Worm (Caenorhabditis elegans) whole organism, L2 larva: ENCODE results near the gene dap-3.
A peak's percentile ranks its signal among the peaks of the same experiment; 100 is the strongest.

ENCODE experiments used
- C34F6.9 ChIP-seq: fragments of 150-350 bp; optimal IDR thresholded peaks from 2 replicates; lab custom pipeline; 2014; ENCODE audit warnings: missing biosample characterization, missing genetic modification characterization
- F13H6.1 ChIP-seq: sonication (generic microtip); optimal IDR thresholded peaks from 2 replicates; lab custom pipeline; 2016; ENCODE audit warnings: missing genetic modification characterization, missing compliant biosample characterization
- R02D3.7 ChIP-seq: fragments of 150-350 bp; optimal IDR thresholded peaks from 2 replicates; lab custom pipeline; 2014; ENCODE audit warnings: missing biosample characterization, missing genetic modification characterization
- Y55F3AM.14 ChIP-seq: fragments of 200-800 bp; sonication (Bioruptor generic); optimal IDR thresholded peaks from 2 replicates; lab custom pipeline; 2018; ENCODE audit warnings: mild to moderate bottlenecking, missing genetic modification characterization, missing compliant biosample characterization
- ZK546.5 ChIP-seq: sonication (generic microtip); optimal IDR thresholded peaks from 2 replicates; lab custom pipeline; 2017; ENCODE audit warnings: missing biosample characterization, missing genetic modification characterization
- alr-1 ChIP-seq: fragments of 150-350 bp; optimal IDR thresholded peaks from 2 replicates; lab custom pipeline; 2014; ENCODE audit warnings: missing biosample characterization, missing genetic modification characterization
- aly-2 ChIP-seq: fragments of 150-350 bp; optimal IDR thresholded peaks from 2 replicates; lab custom pipeline; 2014; ENCODE audit warnings: missing biosample characterization, missing genetic modification characterization
- ama-1 ChIP-seq: fragments of 150-350 bp; optimal IDR thresholded peaks from 2 replicates; lab custom pipeline; 2018; ENCODE audit warnings: inconsistent platforms
- blmp-1 ChIP-seq: sonication (generic microtip); optimal IDR thresholded peaks from 2 replicates; lab custom pipeline; 2017; ENCODE audit warnings: missing genetic modification characterization, mild to moderate bottlenecking, missing compliant biosample characterization, antibody characterized with exemption, moderate library complexity; ENCODE audit not compliant: insufficient read depth
- ceh-16 ChIP-seq: fragments of 150-350 bp; optimal IDR thresholded peaks from 2 replicates; lab custom pipeline; 2014; ENCODE audit warnings: missing biosample characterization, missing genetic modification characterization
- ceh-82 ChIP-seq: fragments of 150-350 bp; optimal IDR thresholded peaks from 2 replicates; lab custom pipeline; 2014; ENCODE audit warnings: missing biosample characterization, missing genetic modification characterization
- crh-2 ChIP-seq: sonication (generic microtip); optimal IDR thresholded peaks from 2 replicates; lab custom pipeline; 2017; ENCODE audit warnings: missing biosample characterization, missing genetic modification characterization
- egl-27 ChIP-seq: sonication (generic microtip); optimal IDR thresholded peaks from 3 replicates; lab custom pipeline; 2017; ENCODE audit warnings: missing biosample characterization, missing genetic modification reagents, missing genetic modification characterization
- fos-1 ChIP-seq: fragments of 150-350 bp; optimal IDR thresholded peaks from 2 replicates; lab custom pipeline; 2014; ENCODE audit warnings: missing biosample characterization, missing genetic modification characterization
- gmeb-1 ChIP-seq: fragments of 150-350 bp; optimal IDR thresholded peaks from 2 replicates; lab custom pipeline; 2014; ENCODE audit warnings: missing biosample characterization, missing genetic modification characterization
- lin-11 ChIP-seq: fragments of 150-350 bp; sonication (generic microtip); optimal IDR thresholded peaks from 2 replicates; lab custom pipeline; 2014; ENCODE audit warnings: missing biosample characterization, missing genetic modification characterization, inconsistent platforms, mixed read lengths
- lin-13 ChIP-seq: fragments of 150-350 bp; optimal IDR thresholded peaks from 2 replicates; lab custom pipeline; 2014; ENCODE audit warnings: missing biosample characterization, missing genetic modification reagents, missing genetic modification characterization
- lin-39 ChIP-seq: fragments of 150-350 bp; optimal IDR thresholded peaks from 2 replicates; lab custom pipeline; 2014; ENCODE audit warnings: missing biosample characterization, missing genetic modification reagents, missing genetic modification characterization
- lsy-2 ChIP-seq, 2 experiments: fragments of 150-350 bp in 1 of 2; sonication (generic microtip) in 1 of 2; optimal IDR thresholded peaks; 2 replicates each; lab custom pipeline; 2014 to 2017; ENCODE audit warnings: missing biosample characterization in 2 of 2, missing genetic modification characterization in 2 of 2
- mab-5 ChIP-seq: fragments of 150-350 bp; optimal IDR thresholded peaks from 2 replicates; lab custom pipeline; 2014; ENCODE audit warnings: missing biosample characterization, missing genetic modification characterization
- mbf-1 ChIP-seq: sonication (generic microtip); optimal IDR thresholded peaks from 2 replicates; lab custom pipeline; 2017; ENCODE audit warnings: missing biosample characterization, missing genetic modification characterization
- mdl-1 ChIP-seq, 2 experiments: fragments of 150-350 bp in 1 of 2; sonication (generic microtip) in 1 of 2; optimal IDR thresholded peaks; 2 replicates each; lab custom pipeline; 2017; ENCODE audit warnings: missing biosample characterization in 2 of 2, missing genetic modification characterization in 2 of 2
- nhr-10 ChIP-seq: sonication (generic microtip); optimal IDR thresholded peaks from 2 replicates; lab custom pipeline; 2017; ENCODE audit warnings: missing biosample characterization, missing genetic modification characterization
- nhr-12 ChIP-seq: fragments of 150-350 bp; optimal IDR thresholded peaks from 2 replicates; lab custom pipeline; 2014; ENCODE audit warnings: missing biosample characterization, missing genetic modification characterization
- nhr-129 ChIP-seq: fragments of 150-350 bp; optimal IDR thresholded peaks from 2 replicates; lab custom pipeline; 2014; ENCODE audit warnings: missing biosample characterization, missing genetic modification characterization
- nhr-21 ChIP-seq: fragments of 150-350 bp; optimal IDR thresholded peaks from 2 replicates; lab custom pipeline; 2014; ENCODE audit warnings: missing biosample characterization, missing genetic modification characterization
- nhr-23 ChIP-seq: fragments of 150-350 bp; optimal IDR thresholded peaks from 2 replicates; lab custom pipeline; 2014; ENCODE audit warnings: missing biosample characterization, missing genetic modification reagents, missing genetic modification characterization
- nhr-237 ChIP-seq: fragments of 150-350 bp; optimal IDR thresholded peaks from 2 replicates; lab custom pipeline; 2014; ENCODE audit warnings: missing biosample characterization, missing genetic modification characterization
- nhr-77 ChIP-seq: fragments of 150-350 bp; optimal IDR thresholded peaks from 2 replicates; lab custom pipeline; 2014; ENCODE audit warnings: missing biosample characterization, missing genetic modification characterization
- peb-1 ChIP-seq: fragments of 150-350 bp; optimal IDR thresholded peaks from 2 replicates; lab custom pipeline; 2014; ENCODE audit warnings: missing biosample characterization, missing genetic modification characterization
- sem-4 ChIP-seq: fragments of 150-350 bp; optimal IDR thresholded peaks from 2 replicates; lab custom pipeline; 2014; ENCODE audit warnings: missing biosample characterization, missing genetic modification reagents, missing genetic modification characterization
- skn-1 ChIP-seq: sonication (generic microtip); optimal IDR thresholded peaks from 2 replicates; lab custom pipeline; 2017; ENCODE audit warnings: missing biosample characterization, missing genetic modification characterization
- sma-3 ChIP-seq: sonication (generic microtip); optimal IDR thresholded peaks from 2 replicates; lab custom pipeline; 2016; ENCODE audit warnings: missing genetic modification reagents, missing genetic modification characterization, missing compliant biosample characterization
- unc-55 ChIP-seq: fragments of 150-350 bp; sonication (generic microtip); optimal IDR thresholded peaks from 3 replicates; lab custom pipeline; 2014; ENCODE audit warnings: missing biosample characterization, missing genetic modification reagents, missing genetic modification characterization
- zag-1 ChIP-seq: fragments of 150-350 bp; optimal IDR thresholded peaks from 2 replicates; lab custom pipeline; 2014; ENCODE audit warnings: missing biosample characterization, missing genetic modification characterization
- ztf-1 ChIP-seq: fragments of 200-800 bp; sonication (Bioruptor generic); conservative IDR thresholded peaks from 2 replicates; pipeline ENCODE4 v1.3.6; 2022; ENCODE audit warnings: missing genetic modification characterization, missing compliant biosample characterization
- ztf-11 ChIP-seq: sonication (generic microtip); optimal IDR thresholded peaks from 2 replicates; lab custom pipeline; 2017; ENCODE audit warnings: missing biosample characterization, missing genetic modification characterization
- ztf-4 ChIP-seq: fragments of 150-350 bp; optimal IDR thresholded peaks from 2 replicates; lab custom pipeline; 2014; ENCODE audit warnings: missing biosample characterization, missing genetic modification characterization

dap-3 gene

ce11 chrII:10544374-10544908 lies 36.5 kb upstream of the dap-3 start:
- peak; percentile 11 for TF ChIP-seq lin-11 (tag; lab: Kevin White, UChicago)
- TF ChIP-seq alr-1 (tag; lab: Kevin White, UChicago) = no peak
- TF ChIP-seq nhr-129 (tag; lab: Kevin White, UChicago) = peak; percentile 33

ce11 chrII:10545213-10545612 lies 35.7 kb upstream of the dap-3 start:
- TF ChIP-seq C34F6.9 (tag; lab: Kevin White, UChicago) (no peak), mdl-1 (tag; optimal IDR thresholded peaks at IDR 0.05; lab: Kevin White, UChicago) (peak in 1 of 2 experiments; percentile 8), lin-13 (peak; percentile 17), ama-1 (lab: Kevin White, UChicago) (peak; percentile 77)

DNA sequence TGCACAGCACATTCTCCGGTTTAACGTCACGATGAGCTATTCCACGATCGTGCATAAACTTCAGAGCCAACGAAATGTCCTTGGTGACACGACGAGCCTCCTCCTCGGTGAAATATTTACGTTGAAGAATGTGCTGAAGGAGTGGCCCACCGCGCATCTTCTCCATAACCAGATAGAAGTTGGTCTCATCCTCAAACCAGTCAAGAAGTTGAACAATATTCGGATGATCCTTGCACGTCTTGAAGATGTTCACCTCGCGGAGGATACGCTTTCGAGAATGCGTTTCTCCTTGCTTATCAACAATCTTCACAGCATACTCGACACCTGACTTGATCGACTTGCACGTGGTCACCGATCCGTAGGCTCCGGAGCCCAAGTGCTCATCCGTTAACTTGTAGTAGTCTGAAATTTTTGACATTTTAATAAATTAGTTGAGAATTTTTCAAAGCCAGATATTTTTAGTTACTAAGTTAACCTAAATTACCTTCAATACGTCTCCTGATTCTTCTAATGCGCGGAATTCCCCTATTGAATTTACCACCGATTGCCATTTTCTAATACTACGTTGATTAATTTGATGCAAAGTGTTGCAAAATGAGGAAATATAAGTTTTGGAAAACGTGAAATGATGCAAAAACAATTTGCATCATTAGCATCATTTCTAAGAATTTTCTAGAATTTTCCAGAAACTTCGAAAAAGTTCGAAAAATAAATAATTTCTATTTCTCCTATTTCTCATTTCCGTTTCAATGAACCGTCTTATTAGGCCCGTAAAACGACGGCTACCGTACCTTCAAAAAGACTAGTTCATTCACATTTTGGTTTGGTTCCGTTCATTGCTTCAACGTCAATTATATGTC lies 34.8 kb upstream of the dap-3 start:
- TF ChIP-seq mab-5 (no peak), lin-39 (no peak), zag-1 (tag; lab: Kevin White, UChicago) (no peak), alr-1 (tag; lab: Kevin White, UChicago) (no peak), ceh-82 (no peak), peb-1 (tag; lab: Kevin White, UChicago) (no peak), mdl-1 (tag; optimal IDR thresholded peaks at IDR 0.05; lab: Kevin White, UChicago) (no peak), ceh-16 (tag; lab: Kevin White, UChicago) (no peak), ZK546.5 (tag; lab: Kevin White, UChicago) (no peak), aly-2 (tag; lab: Kevin White, UChicago) (no peak), R02D3.7 (no peak), lsy-2 (tag; optimal IDR thresholded peaks at IDR 0.05; lab: Kevin White, UChicago) (no peak), F13H6.1 (tag; lab: Kevin White, UChicago) (no peak), mbf-1 (tag; lab: Kevin White, UChicago) (no peak), crh-2 (tag; lab: Kevin White, UChicago) (no peak), C34F6.9 (tag; lab: Kevin White, UChicago) (no peak), ztf-1 (GFP tag; lab: Robert Waterston, UW) (no peak), fos-1 (tag; lab: Kevin White, UChicago) (no peak), nhr-129 (tag; lab: Kevin White, UChicago) (peak; percentile 22), lin-13 (no peak), Y55F3AM.14 (GFP tag; lab: Kevin White, UChicago) (peak; percentile 20), nhr-10 (tag; lab: Kevin White, UChicago) (no peak), ztf-11 (no peak), gmeb-1 (tag; lab: Kevin White, UChicago) (no peak), nhr-77 (tag; lab: Kevin White, UChicago) (no peak), nhr-237 (tag; lab: Kevin White, UChicago) (no peak), lin-11 (tag; lab: Kevin White, UChicago) (no peak), blmp-1 (tag; lab: Kevin White, UChicago) (no peak), egl-27 (no peak), sma-3 (GFP tag; lab: Kevin White, UChicago) (peak; percentile 25), nhr-21 (tag; lab: Kevin White, UChicago) (peak; percentile 7), ama-1 (lab: Kevin White, UChicago) (no peak), skn-1 (tag; lab: Kevin White, UChicago) (no peak), nhr-12 (tag; lab: Kevin White, UChicago) (no peak), sem-4 (tag; lab: Kevin White, UChicago) (no peak), ztf-4 (tag; lab: Kevin White, UChicago) (peak; percentile 59), nhr-23 (tag; lab: Kevin White, UChicago) (no peak)
- TF ChIP-seq, all 48 proteins: peak for 5

DNA sequence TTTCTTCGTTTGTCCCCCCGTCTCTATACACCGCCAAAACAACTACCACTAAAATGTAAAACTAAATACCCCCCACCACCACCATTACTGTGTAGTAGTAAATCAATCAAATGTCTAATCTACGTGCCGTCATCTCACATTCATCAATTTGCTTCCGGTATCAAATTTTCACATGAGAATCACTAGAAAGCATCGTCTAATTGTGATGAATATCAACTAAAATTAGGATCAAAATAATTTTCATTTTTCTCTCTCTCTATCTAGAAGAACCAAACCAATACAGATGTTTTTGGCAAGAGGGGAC lies 34.2 kb upstream of the dap-3 start:
- TF ChIP-seq blmp-1 (tag; lab: Kevin White, UChicago) = no peak
- no peak for TF ChIP-seq sma-3 (GFP tag; lab: Kevin White, UChicago)
- peak; percentile 9 for TF ChIP-seq C34F6.9 (tag; lab: Kevin White, UChicago)
- peak; percentile 48 for TF ChIP-seq ztf-4 (tag; lab: Kevin White, UChicago)
- TF ChIP-seq unc-55 (GFP tag; lab: Kevin White, UChicago) = peak; percentile 19
- TF ChIP-seq lsy-2 (tag; optimal IDR thresholded peaks at IDR 0.05; lab: Kevin White, UChicago) = peak in 1 of 2 experiments; percentile 43
- peak; percentile 83 for TF ChIP-seq ama-1 (lab: Kevin White, UChicago)
